Fruit fly (Drosophila melanogaster): ENCODE data around the gene CG13609.

dm6 chr3R:24275463-24275862 lies 48.6 kb downstream of the CG13609 start:
- no peak for TF ChIP-seq Dfd (GFP tag; optimal IDR thresholded peaks at IDR 0.05)
- TF ChIP-seq Abd-B (GFP tag; optimal IDR thresholded peaks at IDR 0.05) = no peak
- no peak for TF ChIP-seq h (GFP tag; optimal IDR thresholded peaks at IDR 0.05)
- no peak for TF ChIP-seq psq (GFP tag; optimal IDR thresholded peaks at IDR 0.05)
- no peak for TF ChIP-seq Myc (optimal IDR thresholded peaks at IDR 0.05)
- TF ChIP-seq pan (optimal IDR thresholded peaks at IDR 0.05) = no peak
- TF ChIP-seq CG32264 (GFP tag; optimal IDR thresholded peaks at IDR 0.05) = no peak
- no peak for TF ChIP-seq sage (GFP tag; optimal IDR thresholded peaks at IDR 0.05)
- no peak for TF ChIP-seq usp (GFP tag; optimal IDR thresholded peaks at IDR 0.05)
- TF ChIP-seq jim (GFP tag; optimal IDR thresholded peaks at IDR 0.05) = no peak

Data from whole organism, wandering third instar larva.